Fruit fly (Drosophila melanogaster): ENCODE results near the gene CG13116.

The CG13116 gene

dm6 chr2L:9779147-9779546 lies 49.4 kb downstream of the CG13116 start (continued):
- TF ChIP-seq her (GFP tag; optimal IDR thresholded peaks at IDR 0.05) (no peak), tna (GFP tag; IDR thresholded peaks at IDR 0.05; ENCODE audit: partially characterized antibody) (no peak), bbx (GFP tag; IDR thresholded peaks at IDR 0.05; ENCODE audit: partially characterized antibody) (no peak), luna (GFP tag; optimal IDR thresholded peaks at IDR 0.05) (no peak), Antp (GFP tag; optimal IDR thresholded peaks at IDR 0.05) (no peak), Dp (GFP tag; optimal IDR thresholded peaks at IDR 0.05) (no peak), pfk (GFP tag; optimal IDR thresholded peaks at IDR 0.05) (no peak), NfI (GFP tag; optimal IDR thresholded peaks at IDR 0.05) (no peak), CG10959 (GFP tag; IDR thresholded peaks at IDR 0.05) (no peak), HLH3B (GFP tag; IDR thresholded peaks at IDR 0.05) (no peak), CG12659 (GFP tag; optimal IDR thresholded peaks at IDR 0.05) (peak; percentile 44), yki (optimal IDR thresholded peaks at IDR 0.05) (no peak), dan (GFP tag; IDR thresholded peaks at IDR 0.05) (no peak), abd-A (tag; optimal IDR thresholded peaks at IDR 0.05) (no peak), CG3065 (GFP tag; optimal IDR thresholded peaks at IDR 0.05) (no peak), CrebB (tag; optimal IDR thresholded peaks at IDR 0.05) (no peak), tgo (GFP tag; IDR thresholded peaks at IDR 0.05) (no peak), CG1647 (GFP tag; optimal IDR thresholded peaks at IDR 0.05) (no peak), CG34422 (GFP tag; IDR thresholded peaks at IDR 0.05) (no peak), CG15073 (GFP tag; optimal IDR thresholded peaks at IDR 0.05) (no peak), CG17802 (tag; optimal IDR thresholded peaks at IDR 0.05) (no peak), pzg (GFP tag; optimal IDR thresholded peaks at IDR 0.05) (no peak), Nf-YB (GFP tag; optimal IDR thresholded peaks at IDR 0.05) (no peak), dm (GFP tag; optimal IDR thresholded peaks at IDR 0.05) (no peak), Six4 (GFP tag; optimal IDR thresholded peaks at IDR 0.05) (no peak), Tbp (GFP tag; optimal IDR thresholded peaks at IDR 0.05) (no peak), caup (GFP tag; optimal IDR thresholded peaks at IDR 0.05; ENCODE audit: severe bottlenecking) (no peak), tll (GFP tag; optimal IDR thresholded peaks at IDR 0.05) (no peak), mam (GFP tag; optimal IDR thresholded peaks at IDR 0.05) (no peak), Ravus (GFP tag; IDR thresholded peaks at IDR 0.05) (no peak), C15 (GFP tag; IDR thresholded peaks at IDR 0.05) (no peak), CG15269 (tag; optimal IDR thresholded peaks at IDR 0.05) (peak; percentile 66), Hr39 (optimal IDR thresholded peaks at IDR 0.05) (no peak), Nf-YA (GFP tag; IDR thresholded peaks at IDR 0.05) (no peak), Ets65A (GFP tag) (peak; percentile 83), CG31441 (GFP tag; IDR thresholded peaks at IDR 0.05) (no peak), CG17359 (tag; optimal IDR thresholded peaks at IDR 0.05) (no peak), unc-4 (GFP tag; IDR thresholded peaks at IDR 0.05; ENCODE audit: partially characterized antibody) (no peak), sima (GFP tag; optimal IDR thresholded peaks at IDR 0.05) (no peak), NFAT (GFP tag; IDR thresholded peaks at IDR 0.05) (no peak), ems (GFP tag; optimal IDR thresholded peaks at IDR 0.05) (no peak), CG17361 (GFP tag; IDR thresholded peaks at IDR 0.05) (0 out of 3 replicates have a peak, but pooled peaks have one; percentile 15), CG18011 (GFP tag; optimal IDR thresholded peaks at IDR 0.05) (no peak), kni (GFP tag; optimal IDR thresholded peaks at IDR 0.05) (no peak), Sox102F (GFP tag; optimal IDR thresholded peaks at IDR 0.05) (no peak), CG4730 (GFP tag; IDR thresholded peaks at IDR 0.05) (no peak), CG10543 (GFP tag; optimal IDR thresholded peaks at IDR 0.05) (peak; percentile 30), maf-S (GFP tag; optimal IDR thresholded peaks at IDR 0.05) (no peak), br (optimal IDR thresholded peaks at IDR 0.05) (no peak), Max (GFP tag; optimal IDR thresholded peaks at IDR 0.05) (no peak), exex (tag; optimal IDR thresholded peaks at IDR 0.05) (no peak), CG7786 (GFP tag; optimal IDR thresholded peaks at IDR 0.05) (peak; percentile 30), CG10274 (GFP tag; optimal IDR thresholded peaks at IDR 0.05) (no peak)
